Worm (Caenorhabditis elegans) whole organism, mixed stage, embryonic: ENCODE results near the gene prx-12.
A peak's percentile ranks its signal among the peaks of the same experiment; 100 is the strongest.

ENCODE experiments used
- M03D4.4 ChIP-seq: sonication (generic microtip); optimal IDR thresholded peaks from 2 replicates; lab custom pipeline; 2017; ENCODE audit warnings: mild to moderate bottlenecking, missing genetic modification characterization, missing compliant biosample characterization
- bed-3 ChIP-seq: fragments of 200-800 bp; sonication (Bioruptor generic); optimal IDR thresholded peaks from 3 replicates; lab custom pipeline; 2018; ENCODE audit warnings: mild to moderate bottlenecking, missing genetic modification characterization, moderate library complexity, missing compliant biosample characterization
- blmp-1 ChIP-seq: fragments of 150-350 bp; optimal IDR thresholded peaks from 2 replicates; lab custom pipeline; 2014; ENCODE audit warnings: missing biosample characterization, missing genetic modification characterization
- ceh-39 ChIP-seq: fragments of 150-350 bp; optimal IDR thresholded peaks from 2 replicates; lab custom pipeline; 2014; ENCODE audit warnings: missing biosample characterization, missing genetic modification characterization
- ceh-43 ChIP-seq: fragments of 200-800 bp; sonication (Bioruptor generic); optimal IDR thresholded peaks from 2 replicates; lab custom pipeline; 2018; ENCODE audit warnings: mild to moderate bottlenecking, missing genetic modification characterization, moderate library complexity, missing compliant biosample characterization
- ceh-83 ChIP-seq: fragments of 200-800 bp; sonication (Bioruptor generic); optimal IDR thresholded peaks from 2 replicates; lab custom pipeline; 2018; ENCODE audit warnings: mild to moderate bottlenecking, missing genetic modification characterization, missing compliant biosample characterization
- ces-1 ChIP-seq: fragments of 150-350 bp; optimal IDR thresholded peaks from 2 replicates; lab custom pipeline; 2014; ENCODE audit warnings: missing biosample characterization, missing genetic modification reagents, missing genetic modification characterization
- cnd-1 ChIP-seq: fragments of 200-800 bp; sonication (Bioruptor generic); optimal IDR thresholded peaks from 2 replicates; lab custom pipeline; 2018; ENCODE audit warnings: mild to moderate bottlenecking, missing genetic modification characterization, missing compliant biosample characterization
- drap-1 ChIP-seq: fragments of 200-800 bp; sonication (Bioruptor generic); optimal IDR thresholded peaks from 3 replicates; lab custom pipeline; 2018; ENCODE audit warnings: mild to moderate bottlenecking, missing genetic modification characterization, missing compliant biosample characterization
- elt-1 ChIP-seq: sonication (generic microtip); optimal IDR thresholded peaks from 2 replicates; lab custom pipeline; 2017; ENCODE audit warnings: missing genetic modification characterization, mild to moderate bottlenecking, missing compliant biosample characterization, antibody characterized with exemption, moderate library complexity, borderline replicate concordance; ENCODE audit not compliant: insufficient read depth
- elt-3 ChIP-seq: fragments of 150-350 bp; optimal IDR thresholded peaks from 2 replicates; lab custom pipeline; 2014; ENCODE audit warnings: missing biosample characterization, missing genetic modification characterization
- flh-1 ChIP-seq: fragments of 200-800 bp; sonication (Bioruptor generic); optimal IDR thresholded peaks from 2 replicates; lab custom pipeline; 2018; ENCODE audit warnings: mild to moderate bottlenecking, missing genetic modification characterization, moderate library complexity, missing compliant biosample characterization
- ham-2 ChIP-seq: fragments of 200-800 bp; sonication (Bioruptor generic); optimal IDR thresholded peaks from 2 replicates; lab custom pipeline; 2018; ENCODE audit warnings: mild to moderate bottlenecking, missing genetic modification characterization, missing compliant biosample characterization
- hlh-1 ChIP-seq: fragments of 150-350 bp; optimal IDR thresholded peaks from 2 replicates; lab custom pipeline; 2014; ENCODE audit warnings: missing biosample characterization, missing genetic modification reagents, missing genetic modification characterization
- lin-13 ChIP-seq: fragments of 150-350 bp; optimal IDR thresholded peaks from 2 replicates; lab custom pipeline; 2014; ENCODE audit warnings: missing biosample characterization, missing genetic modification characterization
- lin-32 ChIP-seq: fragments of 200-800 bp; sonication (Bioruptor generic); optimal IDR thresholded peaks from 2 replicates; lab custom pipeline; 2018; ENCODE audit warnings: mild to moderate bottlenecking, missing genetic modification characterization, missing compliant biosample characterization
- lsy-2 ChIP-seq: fragments of 150-350 bp; optimal IDR thresholded peaks from 2 replicates; lab custom pipeline; 2014; ENCODE audit warnings: missing biosample characterization, missing genetic modification characterization
- mab-5 ChIP-seq: fragments of 150-350 bp; optimal IDR thresholded peaks from 2 replicates; lab custom pipeline; 2014; ENCODE audit warnings: missing biosample characterization, missing genetic modification characterization
- mls-2 ChIP-seq: sonication (generic microtip); optimal IDR thresholded peaks from 2 replicates; lab custom pipeline; 2016; ENCODE audit warnings: mild to moderate bottlenecking, missing genetic modification characterization, moderate library complexity, missing compliant biosample characterization
- nhr-12 ChIP-seq: fragments of 150-350 bp; optimal IDR thresholded peaks from 2 replicates; lab custom pipeline; 2014; ENCODE audit warnings: missing biosample characterization, missing genetic modification characterization
- nhr-2 ChIP-seq: fragments of 150-350 bp; optimal IDR thresholded peaks from 2 replicates; lab custom pipeline; 2014; ENCODE audit warnings: missing biosample characterization, missing genetic modification characterization
- nhr-237 ChIP-seq: fragments of 150-350 bp; optimal IDR thresholded peaks from 2 replicates; lab custom pipeline; 2014; ENCODE audit warnings: missing biosample characterization, missing genetic modification characterization
- nhr-28 ChIP-seq: fragments of 150-350 bp; optimal IDR thresholded peaks from 2 replicates; lab custom pipeline; 2014; ENCODE audit warnings: missing biosample characterization, missing genetic modification characterization
- nhr-76 ChIP-seq: sonication (generic microtip); optimal IDR thresholded peaks from 2 replicates; lab custom pipeline; 2017; ENCODE audit warnings: missing biosample characterization, missing genetic modification characterization
- pha-4 ChIP-seq: fragments of 150-350 bp; optimal IDR thresholded peaks from 2 replicates; lab custom pipeline; 2018; ENCODE audit warnings: missing biosample characterization, missing genetic modification reagents, missing genetic modification characterization
- sem-2 ChIP-seq: fragments of 200-800 bp; sonication (Bioruptor generic); optimal IDR thresholded peaks from 2 replicates; lab custom pipeline; 2018; ENCODE audit warnings: mild to moderate bottlenecking, missing genetic modification characterization, missing compliant biosample characterization
- snpc-4 ChIP-seq: fragments of 150-350 bp; optimal IDR thresholded peaks from 2 replicates; lab custom pipeline; 2014; ENCODE audit warnings: missing biosample characterization, missing genetic modification characterization
- sptf-1 ChIP-seq: sonication (generic microtip); optimal IDR thresholded peaks from 2 replicates; lab custom pipeline; 2017; ENCODE audit warnings: mild to moderate bottlenecking, missing genetic modification characterization, moderate library complexity, missing compliant biosample characterization
- tbx-8 ChIP-seq: fragments of 200-800 bp; sonication (Bioruptor generic); optimal IDR thresholded peaks from 2 replicates; lab custom pipeline; 2018; ENCODE audit warnings: mild to moderate bottlenecking, missing genetic modification characterization, moderate library complexity, missing compliant biosample characterization
- unc-120 ChIP-seq: sonication (generic microtip); optimal IDR thresholded peaks from 2 replicates; lab custom pipeline; 2017; ENCODE audit warnings: missing genetic modification characterization, missing compliant biosample characterization; ENCODE audit not compliant: poor library complexity, severe bottlenecking
- unc-39 ChIP-seq: fragments of 150-350 bp; optimal IDR thresholded peaks from 2 replicates; lab custom pipeline; 2014; ENCODE audit warnings: missing biosample characterization, missing genetic modification characterization
- unc-62 ChIP-seq: fragments of 150-350 bp; optimal IDR thresholded peaks from 2 replicates; lab custom pipeline; 2014; ENCODE audit warnings: missing biosample characterization, missing genetic modification reagents, missing genetic modification characterization
- zip-8 ChIP-seq: fragments of 150-350 bp; optimal IDR thresholded peaks from 2 replicates; lab custom pipeline; 2014; ENCODE audit warnings: missing biosample characterization, missing genetic modification characterization
- ztf-11 ChIP-seq: fragments of 150-350 bp; optimal IDR thresholded peaks from 2 replicates; lab custom pipeline; 2014; ENCODE audit warnings: missing biosample characterization, missing genetic modification characterization

prx-12 gene

ce11 chrX:11351856-11352255, 41.2 kb upstream of the prx-12 start, which contains the start of gene pgp-3:
pgp-3 (plus strand) TSS chrX:11352156.
- no peak for TF ChIP-seq hlh-1 (tag; lab: Kevin White, UChicago)
- TF ChIP-seq nhr-28, result no peak
- no peak for TF ChIP-seq ceh-39 (tag; lab: Kevin White, UChicago)
- TF ChIP-seq M03D4.4 (tag; lab: Kevin White, UChicago), result no peak
- no peak for TF ChIP-seq nhr-237 (tag; lab: Kevin White, UChicago)
- TF ChIP-seq zip-8 (tag; lab: Kevin White, UChicago), result no peak
- no peak for TF ChIP-seq tbx-8 (GFP tag; lab: Kevin White, UChicago)
- TF ChIP-seq sem-2, result no peak
- TF ChIP-seq unc-62 (GFP tag; lab: Kevin White, UChicago), result no peak
- TF ChIP-seq ceh-43 (GFP tag; lab: Kevin White, UChicago), result no peak

- no peak for TF ChIP-seq ham-2 (GFP tag; lab: Kevin White, UChicago)
- TF ChIP-seq hlh-1 (tag; lab: Kevin White, UChicago), result no peak
- TF ChIP-seq bed-3 (GFP tag; lab: Kevin White, UChicago), result no peak
- TF ChIP-seq lin-32, result no peak
- TF ChIP-seq nhr-2, result no peak
- no peak for TF ChIP-seq sptf-1 (tag; lab: Kevin White, UChicago)
- no peak for TF ChIP-seq snpc-4 (tag; lab: Kevin White, UChicago)
- TF ChIP-seq nhr-237 (tag; lab: Kevin White, UChicago), result no peak
- TF ChIP-seq unc-120, result no peak
- no peak for TF ChIP-seq zip-8 (tag; lab: Kevin White, UChicago)
- no peak for TF ChIP-seq ces-1 (GFP tag; lab: Kevin White, UChicago)
- no peak for TF ChIP-seq tbx-8 (GFP tag; lab: Kevin White, UChicago)
- TF ChIP-seq blmp-1, result no peak
- no peak for TF ChIP-seq pha-4 (tag; lab: Kevin White, UChicago)
- no peak for TF ChIP-seq sem-2
- no peak for TF ChIP-seq nhr-12 (tag; lab: Kevin White, UChicago)
- no peak for TF ChIP-seq unc-39
- no peak for TF ChIP-seq ceh-43 (GFP tag; lab: Kevin White, UChicago)
- no peak for TF ChIP-seq drap-1 (GFP tag; lab: Kevin White, UChicago)
Measured at ce11 chrX:11355856-11356255, 37.2 kb upstream of the prx-12 start.

- TF ChIP-seq unc-62 (GFP tag; lab: Kevin White, UChicago) (no peak), M03D4.4 (tag; lab: Kevin White, UChicago) (no peak), nhr-2 (no peak), lin-13 (tag; lab: Kevin White, UChicago) (no peak), lin-32 (no peak), sptf-1 (tag; lab: Kevin White, UChicago) (no peak), ztf-11 (tag; lab: Kevin White, UChicago) (no peak), mls-2 (tag; lab: Kevin White, UChicago) (no peak), zip-8 (tag; lab: Kevin White, UChicago) (no peak), pha-4 (tag; lab: Kevin White, UChicago) (no peak), drap-1 (GFP tag; lab: Kevin White, UChicago) (no peak), cnd-1 (tag; lab: Kevin White, UChicago) (no peak), snpc-4 (tag; lab: Kevin White, UChicago) (no peak), unc-39 (no peak)
- TF ChIP-seq, all 35 proteins: peak for 0
Measured at ce11 chrX:11357516-11357915, 35.6 kb upstream of the prx-12 start, which contains the start of gene pgp-4. pgp-4 (plus strand) TSS chrX:11357816.

ce11 chrX:11364914-11365313, 28.2 kb upstream of the prx-12 start:
- TF ChIP-seq hlh-1 (tag; lab: Kevin White, UChicago) (no peak), drap-1 (GFP tag; lab: Kevin White, UChicago) (no peak), lsy-2 (tag; lab: Kevin White, UChicago) (no peak), unc-120 (no peak), flh-1 (GFP tag; lab: Kevin White, UChicago) (no peak), nhr-2 (no peak), unc-39 (no peak), mls-2 (tag; lab: Kevin White, UChicago) (no peak), M03D4.4 (tag; lab: Kevin White, UChicago) (no peak), ceh-43 (GFP tag; lab: Kevin White, UChicago) (no peak), zip-8 (tag; lab: Kevin White, UChicago) (no peak), ces-1 (GFP tag; lab: Kevin White, UChicago) (no peak), ceh-39 (tag; lab: Kevin White, UChicago) (no peak), lin-13 (tag; lab: Kevin White, UChicago) (no peak), mab-5 (no peak), pha-4 (tag; lab: Kevin White, UChicago) (no peak), nhr-12 (tag; lab: Kevin White, UChicago) (no peak), unc-62 (GFP tag; lab: Kevin White, UChicago) (no peak), blmp-1 (no peak)

DNA sequence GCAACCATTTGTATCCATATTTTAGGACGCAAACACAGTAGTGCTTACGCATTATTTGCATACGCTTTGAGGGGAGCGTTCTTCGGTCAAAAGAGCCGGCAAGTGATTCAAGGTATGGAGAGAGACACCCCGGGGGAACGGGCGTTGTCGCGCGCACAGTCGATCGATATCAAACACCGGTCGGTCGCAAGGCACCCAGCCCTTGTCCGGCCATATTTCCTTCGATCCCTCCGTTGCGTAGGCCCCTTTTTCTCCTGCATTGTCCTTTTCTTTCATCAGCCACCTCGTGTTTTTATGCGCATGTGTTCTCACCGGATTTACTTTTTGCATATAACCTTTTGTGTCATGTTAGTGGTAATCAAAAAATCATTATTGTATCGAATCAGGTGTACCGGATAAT, 27.1 kb upstream of the prx-12 start:
- TF ChIP-seq mab-5, result no peak
- peak; percentile 88 for TF ChIP-seq nhr-2
- TF ChIP-seq nhr-237 (tag; lab: Kevin White, UChicago), result no peak
- TF ChIP-seq flh-1 (GFP tag; lab: Kevin White, UChicago), result no peak
- TF ChIP-seq elt-1 (tag; lab: Kevin White, UChicago), result no peak
- no peak for TF ChIP-seq ceh-43 (GFP tag; lab: Kevin White, UChicago)
- no peak for TF ChIP-seq ztf-11 (tag; lab: Kevin White, UChicago)
- no peak for TF ChIP-seq zip-8 (tag; lab: Kevin White, UChicago)
- TF ChIP-seq tbx-8 (GFP tag; lab: Kevin White, UChicago), result no peak
- no peak for TF ChIP-seq M03D4.4 (tag; lab: Kevin White, UChicago)
- TF ChIP-seq ces-1 (GFP tag; lab: Kevin White, UChicago), result no peak
- TF ChIP-seq hlh-1 (tag; lab: Kevin White, UChicago), result no peak
- TF ChIP-seq sptf-1 (tag; lab: Kevin White, UChicago), result peak; percentile 32
- TF ChIP-seq sem-2, result no peak
- no peak for TF ChIP-seq lin-13 (tag; lab: Kevin White, UChicago)
- no peak for TF ChIP-seq ceh-83 (GFP tag; lab: Kevin White, UChicago)
- TF ChIP-seq unc-39, result no peak
- no peak for TF ChIP-seq snpc-4 (tag; lab: Kevin White, UChicago)
- no peak for TF ChIP-seq blmp-1
- TF ChIP-seq elt-3 (tag; lab: Kevin White, UChicago), result no peak
- TF ChIP-seq nhr-76, result no peak
- no peak for TF ChIP-seq mls-2 (tag; lab: Kevin White, UChicago)
- TF ChIP-seq cnd-1 (tag; lab: Kevin White, UChicago), result no peak
- peak; percentile 24 for TF ChIP-seq pha-4 (tag; lab: Kevin White, UChicago)
